Fruit fly (Drosophila melanogaster): Measurements from ENCODE around the gene psidin.

psidin gene

dm6 chr3R:20013404-20013922 is 8.0 kb upstream of the psidin start, which contains the start of the genes CG17190 and CG4836:
Gene CG17190 (minus strand): TSS chr3R:20013504.
Gene CG4836 (plus strand): TSS chr3R:20013872.
- TF ChIP-seq CG12605 (GFP tag; IDR thresholded peaks at IDR 0.05), result no peak
- no peak for TF ChIP-seq CG9948 (tag; optimal IDR thresholded peaks at IDR 0.05)
- TF ChIP-seq CG14655 (GFP tag; optimal IDR thresholded peaks at IDR 0.05), result no peak
- TF ChIP-seq Snoo (tag; optimal IDR thresholded peaks at IDR 0.05), result no peak
- no peak for TF ChIP-seq CG4496 (GFP tag; IDR thresholded peaks at IDR 0.05)
- no peak for TF ChIP-seq EcR (GFP tag; optimal IDR thresholded peaks at IDR 0.05)
- TF ChIP-seq Pif1B (GFP tag; optimal IDR thresholded peaks at IDR 0.05), result no peak
- TF ChIP-seq Pif1A (GFP tag; optimal IDR thresholded peaks at IDR 0.05), result no peak
- no peak for TF ChIP-seq rn (GFP tag; IDR thresholded peaks at IDR 0.05)
- TF ChIP-seq CG17806 (tag; optimal IDR thresholded peaks at IDR 0.05), result no peak
- TF ChIP-seq CG13204 (GFP tag; optimal IDR thresholded peaks at IDR 0.05), result no peak
- no peak for TF ChIP-seq fd96Ca (GFP tag; IDR thresholded peaks at IDR 0.05)
- no peak for TF ChIP-seq CG10348 (GFP tag; IDR thresholded peaks at IDR 0.05)
- no peak for TF ChIP-seq gl (tag; optimal IDR thresholded peaks at IDR 0.05)
- TF ChIP-seq D1 (tag; optimal IDR thresholded peaks at IDR 0.05), result no peak
- no peak for TF ChIP-seq CG32121 (GFP tag; IDR thresholded peaks at IDR 0.05)
- TF ChIP-seq Ets98B (GFP tag; IDR thresholded peaks at IDR 0.05), result no peak
- no peak for TF ChIP-seq CG34367 (tag; optimal IDR thresholded peaks at IDR 0.05)

- TF ChIP-seq CG8159 (tag; optimal IDR thresholded peaks at IDR 0.05) (no peak), D1 (tag; optimal IDR thresholded peaks at IDR 0.05) (no peak), fd96Ca (GFP tag; IDR thresholded peaks at IDR 0.05) (no peak), Pif1A (GFP tag; optimal IDR thresholded peaks at IDR 0.05) (no peak), CG9948 (tag; optimal IDR thresholded peaks at IDR 0.05) (no peak), CG32121 (GFP tag; IDR thresholded peaks at IDR 0.05) (no peak), Snoo (tag; optimal IDR thresholded peaks at IDR 0.05) (no peak), CG12605 (GFP tag; IDR thresholded peaks at IDR 0.05) (no peak), CG34367 (tag; optimal IDR thresholded peaks at IDR 0.05) (no peak), rn (GFP tag; IDR thresholded peaks at IDR 0.05) (no peak), CG14655 (GFP tag; optimal IDR thresholded peaks at IDR 0.05) (no peak), CG15710 (tag; optimal IDR thresholded peaks at IDR 0.05) (no peak), CG13204 (GFP tag; optimal IDR thresholded peaks at IDR 0.05) (no peak), CG10348 (GFP tag; IDR thresholded peaks at IDR 0.05) (no peak), Pif1B (GFP tag; optimal IDR thresholded peaks at IDR 0.05) (no peak), CG8301 (tag; optimal IDR thresholded peaks at IDR 0.05) (no peak), CG4496 (GFP tag; IDR thresholded peaks at IDR 0.05) (no peak)
These were observed 6.3 kb downstream of the psidin start, which contains the start of the genes CG4424 and CG4854 for dm6 chr3R:20027841-20028240. Gene CG4424 (minus strand): TSS chr3R:20028040. Gene CG4854 (plus strand): TSS chr3R:20028058.

dm6 chr3R:20031043-20031763 is 9.7 kb downstream of the psidin start, which contains the start of gene trem:
Gene trem (minus strand): TSS chr3R:20031309.
- TF ChIP-seq Pif1A (GFP tag; optimal IDR thresholded peaks at IDR 0.05), result no peak
- TF ChIP-seq CG10348 (GFP tag; IDR thresholded peaks at IDR 0.05), result peak; percentile 69
- TF ChIP-seq CG15710 (tag; optimal IDR thresholded peaks at IDR 0.05), result peak; percentile 77
- peak; percentile 42; the same call in 1 of the 2 replicates for TF ChIP-seq CG32121 (GFP tag; IDR thresholded peaks at IDR 0.05)
- no peak for TF ChIP-seq CG8301 (tag; optimal IDR thresholded peaks at IDR 0.05)
- TF ChIP-seq fd96Ca (GFP tag; IDR thresholded peaks at IDR 0.05), result no peak
- 0 out of 2 replicates have a peak, but pooled peaks have one; percentile 31 for TF ChIP-seq Ets98B (GFP tag; IDR thresholded peaks at IDR 0.05)
- TF ChIP-seq rn (GFP tag; IDR thresholded peaks at IDR 0.05), result peak; percentile 31; the same call in 1 of the 2 replicates
- no peak for TF ChIP-seq EcR (GFP tag; optimal IDR thresholded peaks at IDR 0.05)
- TF ChIP-seq Snoo (tag; optimal IDR thresholded peaks at IDR 0.05), result peak; percentile 59
- peak; percentile 60 for TF ChIP-seq CG34367 (tag; optimal IDR thresholded peaks at IDR 0.05)
- no peak for TF ChIP-seq Pif1B (GFP tag; optimal IDR thresholded peaks at IDR 0.05)
- TF ChIP-seq CG14655 (GFP tag; optimal IDR thresholded peaks at IDR 0.05), result no peak
- peak; percentile 64 for TF ChIP-seq CG17806 (tag; optimal IDR thresholded peaks at IDR 0.05)
- TF ChIP-seq gl (tag; optimal IDR thresholded peaks at IDR 0.05), result peak; percentile 0
- no peak for TF ChIP-seq CG13204 (GFP tag; optimal IDR thresholded peaks at IDR 0.05)
- TF ChIP-seq CG12605 (GFP tag; IDR thresholded peaks at IDR 0.05), result no peak
- no peak for TF ChIP-seq D1 (tag; optimal IDR thresholded peaks at IDR 0.05)
- peak; percentile 33; the same call in 2 of the 3 replicates for TF ChIP-seq CG4496 (GFP tag; IDR thresholded peaks at IDR 0.05)
- TF ChIP-seq CG8159 (tag; optimal IDR thresholded peaks at IDR 0.05), result peak; percentile 79
- TF ChIP-seq CG9948 (tag; optimal IDR thresholded peaks at IDR 0.05), result peak; percentile 76

dm6 chr3R:20031764-20032079 is 10.2 kb downstream of the psidin start, which contains the start of gene idc:
Gene idc (plus strand): TSS chr3R:20031823.
- TF ChIP-seq gl (tag; optimal IDR thresholded peaks at IDR 0.05) (no peak), EcR (GFP tag; optimal IDR thresholded peaks at IDR 0.05) (no peak), CG8159 (tag; optimal IDR thresholded peaks at IDR 0.05) (no peak), D1 (tag; optimal IDR thresholded peaks at IDR 0.05) (no peak), CG9948 (tag; optimal IDR thresholded peaks at IDR 0.05) (no peak)

dm6 chr3R:20035887-20036286 is 14.4 kb downstream of the psidin start, which contains the start of gene Regnase-1:
Gene Regnase-1 (minus strand): TSS chr3R:20036056.
- TF ChIP-seq Pif1A (GFP tag; optimal IDR thresholded peaks at IDR 0.05) (no peak), CG4496 (GFP tag; IDR thresholded peaks at IDR 0.05) (peak; percentile 89), CG12605 (GFP tag; IDR thresholded peaks at IDR 0.05) (peak; percentile 73), CG34367 (tag; optimal IDR thresholded peaks at IDR 0.05) (peak; percentile 83), gl (tag; optimal IDR thresholded peaks at IDR 0.05) (no peak), fd96Ca (GFP tag; IDR thresholded peaks at IDR 0.05) (peak; percentile 76), CG17806 (tag; optimal IDR thresholded peaks at IDR 0.05) (no peak), CG13204 (GFP tag; optimal IDR thresholded peaks at IDR 0.05) (no peak), CG14655 (GFP tag; optimal IDR thresholded peaks at IDR 0.05) (no peak), CG9948 (tag; optimal IDR thresholded peaks at IDR 0.05) (peak; percentile 50), Ets98B (GFP tag; IDR thresholded peaks at IDR 0.05) (peak; percentile 78), CG15710 (tag; optimal IDR thresholded peaks at IDR 0.05) (no peak), Pif1B (GFP tag; optimal IDR thresholded peaks at IDR 0.05) (peak; percentile 70), rn (GFP tag; IDR thresholded peaks at IDR 0.05) (no peak), CG32121 (GFP tag; IDR thresholded peaks at IDR 0.05) (peak; percentile 81), D1 (tag; optimal IDR thresholded peaks at IDR 0.05) (no peak), Snoo (tag; optimal IDR thresholded peaks at IDR 0.05) (peak; percentile 91), EcR (GFP tag; optimal IDR thresholded peaks at IDR 0.05) (no peak), CG10348 (GFP tag; IDR thresholded peaks at IDR 0.05) (no peak), CG8301 (tag; optimal IDR thresholded peaks at IDR 0.05) (no peak), CG8159 (tag; optimal IDR thresholded peaks at IDR 0.05) (peak; percentile 64)

All from whole organism, pupa.